Fruit fly (Drosophila melanogaster): ENCODE data around the gene CG1265.

DNA sequence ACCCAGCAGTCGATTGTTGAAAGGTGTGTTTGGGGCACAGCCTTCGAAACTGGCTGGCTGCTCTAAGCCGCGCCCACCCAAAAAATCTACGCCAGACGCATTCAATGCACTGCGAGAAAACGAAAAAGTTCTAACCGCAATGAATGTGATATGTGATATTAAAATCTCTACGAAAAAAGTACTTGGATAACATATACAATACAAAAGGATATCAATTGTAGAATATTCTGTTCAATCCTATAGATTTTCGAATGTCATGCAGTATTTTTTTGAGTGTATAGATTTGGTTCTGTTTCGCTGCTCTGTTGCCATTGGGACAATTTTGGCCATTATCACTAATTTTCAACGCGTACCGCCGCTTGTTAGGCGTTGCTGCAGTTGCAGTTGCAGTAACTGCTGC is 44.8 kb upstream of the CG1265 start:
- TF ChIP-seq ttk (optimal IDR thresholded peaks at IDR 0.05): no peak
- no peak for TF ChIP-seq Sin3A (optimal IDR thresholded peaks at IDR 0.05)
- no peak for TF ChIP-seq Myc (optimal IDR thresholded peaks at IDR 0.05)
- no peak for TF ChIP-seq h (optimal IDR thresholded peaks at IDR 0.05)
- no peak for TF ChIP-seq psq (optimal IDR thresholded peaks at IDR 0.05)
- no peak for TF ChIP-seq insv (optimal IDR thresholded peaks at IDR 0.05)
